Fruit fly (Drosophila melanogaster): Measurements from ENCODE around the gene CG9286.

CG9286 gene

DNA sequence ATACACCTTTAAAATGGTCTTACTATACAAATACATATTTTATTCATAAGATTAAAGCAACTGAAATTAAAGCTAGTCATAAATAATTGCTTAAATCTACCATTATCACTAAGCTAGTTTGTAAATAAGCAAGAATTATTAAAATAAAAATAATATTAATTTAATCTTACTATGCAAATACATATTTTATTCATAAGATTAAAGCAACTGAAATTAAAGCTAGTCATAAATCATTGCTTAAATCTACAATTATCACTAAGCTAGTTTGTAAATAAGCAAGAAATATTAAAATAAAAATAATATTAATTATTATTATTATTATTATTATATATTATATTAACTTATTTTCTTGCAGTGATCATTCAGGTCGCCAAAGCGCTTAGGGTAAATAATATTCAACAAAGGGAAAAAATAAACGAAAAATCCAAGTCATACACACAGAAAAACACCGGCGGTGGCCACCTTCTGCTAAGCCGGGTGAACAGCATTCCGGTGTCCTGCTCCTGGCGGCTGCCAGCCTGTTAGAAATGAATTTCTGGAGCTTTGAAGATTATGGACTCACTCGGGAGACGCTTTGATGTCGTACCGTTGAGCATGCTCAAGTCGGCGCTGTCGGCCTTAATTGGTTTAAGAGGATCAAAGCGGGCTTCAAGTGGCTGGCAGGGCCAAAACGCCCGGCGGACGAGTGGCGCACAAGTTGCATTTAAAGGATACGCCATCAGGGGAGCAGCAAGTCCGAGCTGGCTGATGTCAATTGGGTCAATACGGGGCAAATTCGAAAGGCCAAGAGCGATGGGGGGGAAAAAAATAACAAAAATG is 23.3 kb downstream of the CG9286 start:
- TF ChIP-seq CG7368 (GFP tag; optimal IDR thresholded peaks at IDR 0.05) (no peak), CG16779 (tag; optimal IDR thresholded peaks at IDR 0.05) (no peak), fd85E (GFP tag; optimal IDR thresholded peaks at IDR 0.05) (no peak), vri (GFP tag; optimal IDR thresholded peaks at IDR 0.05) (no peak), CG11762 (GFP tag; optimal IDR thresholded peaks at IDR 0.05; ENCODE audit: insufficient read depth) (no peak), Hr39 (GFP tag; optimal IDR thresholded peaks at IDR 0.05) (no peak), net (GFP tag; optimal IDR thresholded peaks at IDR 0.05) (no peak), Hr38 (GFP tag; optimal IDR thresholded peaks at IDR 0.05) (no peak), CG6163 (GFP tag; IDR thresholded peaks at IDR 0.05) (no peak), Eip75B (GFP tag; optimal IDR thresholded peaks at IDR 0.05) (no peak), Ets96B (tag; optimal IDR thresholded peaks at IDR 0.05) (peak; percentile 26), CG32006 (GFP tag; optimal IDR thresholded peaks at IDR 0.05) (peak; percentile 21), ss (GFP tag; optimal IDR thresholded peaks at IDR 0.05) (peak in 1 of 2 experiments; percentile 7), CG1621 (tag; optimal IDR thresholded peaks at IDR 0.05) (no peak), CG15336 (GFP tag; IDR thresholded peaks at IDR 0.05) (no peak), CG10669 (GFP tag; optimal IDR thresholded peaks at IDR 0.05) (peak; percentile 28), salr (GFP tag; optimal IDR thresholded peaks at IDR 0.05) (no peak), cyc (GFP tag; optimal IDR thresholded peaks at IDR 0.05) (no peak), Sox102F (GFP tag; optimal IDR thresholded peaks at IDR 0.05) (no peak), CG8632 (GFP tag; optimal IDR thresholded peaks at IDR 0.05) (peak; percentile 18), eg (GFP tag; IDR thresholded peaks at IDR 0.05) (0 out of 3 replicates have a peak, but pooled peaks have one; percentile 6), Sox14 (GFP tag; optimal IDR thresholded peaks at IDR 0.05) (no peak), CG11902 (GFP tag; optimal IDR thresholded peaks at IDR 0.05) (no peak), CG6854 (GFP tag; optimal IDR thresholded peaks at IDR 0.05) (no peak), topi (GFP tag; optimal IDR thresholded peaks at IDR 0.05) (no peak), Eip93F (GFP tag; optimal IDR thresholded peaks at IDR 0.05) (no peak), CG6276 (GFP tag; optimal IDR thresholded peaks at IDR 0.05) (no peak), esn (GFP tag; optimal IDR thresholded peaks at IDR 0.05) (peak; percentile 23), fkh (GFP tag; optimal IDR thresholded peaks at IDR 0.05) (no peak), dac (GFP tag; optimal IDR thresholded peaks at IDR 0.05) (no peak), CG10631 (GFP tag; optimal IDR thresholded peaks at IDR 0.05) (peak; percentile 28), CG8319 (GFP tag; optimal IDR thresholded peaks at IDR 0.05) (no peak), Met (GFP tag; optimal IDR thresholded peaks at IDR 0.05) (no peak), CG31627 (GFP tag; optimal IDR thresholded peaks at IDR 0.05) (no peak), CG4318 (GFP tag; optimal IDR thresholded peaks at IDR 0.05) (no peak), Gug (GFP tag; IDR thresholded peaks at IDR 0.05) (no peak), Hr4 (GFP tag; optimal IDR thresholded peaks at IDR 0.05) (peak; percentile 4), CG3919 (GFP tag; optimal IDR thresholded peaks at IDR 0.05) (peak; percentile 14), acj6 (GFP tag; optimal IDR thresholded peaks at IDR 0.05) (peak; percentile 2), Ets21C (GFP tag; optimal IDR thresholded peaks at IDR 0.05) (no peak), CG3032 (tag; optimal IDR thresholded peaks at IDR 0.05) (peak; percentile 30), CG6792 (GFP tag; optimal IDR thresholded peaks at IDR 0.05) (no peak), achi (GFP tag; optimal IDR thresholded peaks at IDR 0.05) (peak; percentile 23), dsx (GFP tag; optimal IDR thresholded peaks at IDR 0.05; ENCODE audit: poor library complexity, severe bottlenecking) (peak; percentile 15), CG11294 (GFP tag; IDR thresholded peaks at IDR 0.05) (no peak), pdm3 (GFP tag; optimal IDR thresholded peaks at IDR 0.05) (no peak), Sox15 (GFP tag; optimal IDR thresholded peaks at IDR 0.05) (no peak), Lpt (GFP tag; optimal IDR thresholded peaks at IDR 0.05) (no peak), CG8119 (GFP tag; IDR thresholded peaks at IDR 0.05) (no peak), OdsH (GFP tag; optimal IDR thresholded peaks at IDR 0.05) (peak; percentile 6), Blimp-1 (GFP tag; optimal IDR thresholded peaks at IDR 0.05) (no peak)
